Fruit fly (Drosophila melanogaster) whole organism, embryonic: ENCODE measurements around the gene CAH6.

Experiments
- Atf-2 ChIP-seq: fragments of 200-800 bp; sonication (Bioruptor generic); optimal IDR thresholded peaks from 2 replicates; lab custom pipeline; 2016; ENCODE audit warnings: missing biosample characterization, missing genetic modification characterization
- CG10209 ChIP-seq: fragments of 200-800 bp; sonication (Bioruptor generic); optimal IDR thresholded peaks from 3 replicates; lab custom pipeline; 2017; ENCODE audit warnings: missing biosample characterization, mild to moderate bottlenecking, missing genetic modification characterization, missing genetic modification reagents
- CG15269 ChIP-seq: fragments of 200-800 bp; sonication (Bioruptor generic); optimal IDR thresholded peaks from 2 replicates; lab custom pipeline; 2018; ENCODE audit warnings: missing biosample characterization, mild to moderate bottlenecking, missing genetic modification characterization, moderate library complexity
- CG15514 ChIP-seq: fragments of 200-800 bp; sonication (Bioruptor generic); optimal IDR thresholded peaks from 3 replicates; lab custom pipeline; 2017; ENCODE audit warnings: missing biosample characterization, missing genetic modification characterization, mild to moderate bottlenecking, moderate library complexity, missing genetic modification reagents
- CG1603 ChIP-seq: fragments of 200-800 bp; sonication (Bioruptor generic); optimal IDR thresholded peaks from 2 replicates; lab custom pipeline; 2019; ENCODE audit warnings: missing biosample characterization, mild to moderate bottlenecking, missing genetic modification characterization, moderate library complexity
- CG17359 ChIP-seq: fragments of 200-800 bp; sonication (Bioruptor generic); optimal IDR thresholded peaks from 3 replicates; lab custom pipeline; 2018; ENCODE audit warnings: missing biosample characterization, mild to moderate bottlenecking, missing genetic modification characterization, moderate library complexity
- CG2678 ChIP-seq: fragments of 200-800 bp; sonication (Bioruptor generic); optimal IDR thresholded peaks from 3 replicates; lab custom pipeline; 2019; ENCODE audit warnings: missing biosample characterization, mild to moderate bottlenecking, missing genetic modification characterization, moderate library complexity
- CG2712 ChIP-seq: fragments of 200-800 bp; optimal IDR thresholded peaks from 3 replicates; lab custom pipeline; 2019; ENCODE audit warnings: missing biosample characterization, mild to moderate bottlenecking, missing genetic modification characterization, moderate library complexity
- CG4424 ChIP-seq: fragments of 200-800 bp; sonication (Bioruptor generic); optimal IDR thresholded peaks from 3 replicates; lab custom pipeline; 2016; ENCODE audit warnings: missing biosample characterization, missing genetic modification characterization
- CG4820 ChIP-seq: fragments of 200-800 bp; sonication (Bioruptor generic); optimal IDR thresholded peaks from 3 replicates; lab custom pipeline; 2016; ENCODE audit warnings: missing biosample characterization, missing genetic modification characterization
- CG6683 ChIP-seq: fragments of 200-800 bp; sonication (Bioruptor generic); optimal IDR thresholded peaks from 2 replicates; lab custom pipeline; 2017; ENCODE audit warnings: missing biosample characterization, mild to moderate bottlenecking, missing genetic modification characterization, missing genetic modification reagents
- CG7928 ChIP-seq: fragments of 200-800 bp; sonication (Bioruptor generic); optimal IDR thresholded peaks from 2 replicates; lab custom pipeline; 2017; ENCODE audit warnings: missing biosample characterization, mild to moderate bottlenecking, missing genetic modification characterization
- CG8478 ChIP-seq: fragments of >200 bp; optimal IDR thresholded peaks from 2 replicates; lab custom pipeline; 2018
- CG9215 ChIP-seq: fragments of 200-800 bp; sonication (Bioruptor generic); IDR thresholded peaks from 2 replicates; pipeline ENCODE4 v1.3.6; 2022; ENCODE audit warnings: missing biosample characterization, missing genetic modification characterization
- CHES-1-like ChIP-seq: fragments of 200-800 bp; sonication (Bioruptor generic); optimal IDR thresholded peaks from 2 replicates; lab custom pipeline; 2016; ENCODE audit warnings: missing biosample characterization, missing genetic modification characterization
- CoRest ChIP-seq: fragments of 200-800 bp; sonication (Bioruptor generic); optimal IDR thresholded peaks from 3 replicates; lab custom pipeline; 2018; ENCODE audit warnings: missing biosample characterization, mild to moderate bottlenecking, missing genetic modification characterization, moderate library complexity
- D19A ChIP-seq: fragments of 200-800 bp; optimal IDR thresholded peaks from 3 replicates; lab custom pipeline; 2019; ENCODE audit warnings: missing biosample characterization, mild to moderate bottlenecking, missing genetic modification characterization, moderate library complexity
- Dek ChIP-seq: fragments of 200-800 bp; sonication (Bioruptor generic); optimal IDR thresholded peaks from 3 replicates; lab custom pipeline; 2019; ENCODE audit warnings: missing biosample characterization, mild to moderate bottlenecking, missing genetic modification characterization, moderate library complexity
- Dll ChIP-seq: fragments of 200-800 bp; sonication (Bioruptor generic); IDR thresholded peaks from 4 replicates; pipeline ENCODE4 v1.3.6; 2022; ENCODE audit warnings: missing biosample characterization, missing genetic modification characterization; ENCODE audit not compliant: partially characterized antibody
- Fer2 ChIP-seq: fragments of 200-800 bp; sonication (Bioruptor generic); optimal IDR thresholded peaks from 2 replicates; lab custom pipeline; 2018; ENCODE audit warnings: missing biosample characterization, mild to moderate bottlenecking, missing genetic modification characterization, moderate library complexity
- Fer3 ChIP-seq: fragments of 200-800 bp; sonication (Bioruptor generic); optimal IDR thresholded peaks from 2 replicates; lab custom pipeline; 2018; ENCODE audit warnings: missing biosample characterization, mild to moderate bottlenecking, missing genetic modification characterization, moderate library complexity
- HLH3B ChIP-seq: fragments of 200-800 bp; sonication (Bioruptor generic); IDR thresholded peaks from 2 replicates; pipeline ENCODE4 v1.3.6; 2022; ENCODE audit warnings: missing biosample characterization, missing genetic modification characterization
- HLH4C ChIP-seq: fragments of 200-800 bp; sonication (Bioruptor generic); IDR thresholded peaks from 3 replicates; pipeline ENCODE4 v1.3.6; 2022; ENCODE audit warnings: missing biosample characterization, missing genetic modification characterization; ENCODE audit not compliant: partially characterized antibody
- Mad ChIP-seq: fragments of 200-800 bp; sonication (Bioruptor generic); optimal IDR thresholded peaks from 2 replicates; lab custom pipeline; 2016; ENCODE audit warnings: missing biosample characterization, missing genetic modification characterization
- Med ChIP-seq: fragments of 200-800 bp; sonication (Bioruptor generic); peaks from one replicate; lab custom pipeline; 2016; ENCODE audit warnings: missing biosample characterization, missing genetic modification characterization, mild to moderate bottlenecking, inconsistent platforms, moderate library complexity
- NfI ChIP-seq: fragments of 200-800 bp; sonication (Bioruptor generic); optimal IDR thresholded peaks from 3 replicates; lab custom pipeline; 2018; ENCODE audit warnings: missing biosample characterization, mild to moderate bottlenecking, missing genetic modification characterization, moderate library complexity
- Sox102F ChIP-seq: fragments of 200-800 bp; sonication (Bioruptor generic); optimal IDR thresholded peaks from 2 replicates; lab custom pipeline; 2018; ENCODE audit warnings: missing biosample characterization, mild to moderate bottlenecking, missing genetic modification characterization, moderate library complexity
- Spps ChIP-seq: fragments of 200-800 bp; sonication (Bioruptor generic); optimal IDR thresholded peaks from 2 replicates; lab custom pipeline; 2018; ENCODE audit warnings: missing biosample characterization, mild to moderate bottlenecking, missing genetic modification characterization
- Vsx1 ChIP-seq: fragments of 200-800 bp; sonication (Bioruptor generic); optimal IDR thresholded peaks from 2 replicates; lab custom pipeline; 2017; ENCODE audit warnings: missing biosample characterization, mild to moderate bottlenecking, missing genetic modification characterization, missing genetic modification reagents
- Xrp1 ChIP-seq: fragments of 200-800 bp; sonication (Bioruptor generic); IDR thresholded peaks from 2 replicates; pipeline ENCODE4 v1.3.6; 2022; ENCODE audit warnings: missing biosample characterization, missing genetic modification characterization
- YL-1 ChIP-seq: fragments of 200-800 bp; sonication (Bioruptor generic); optimal IDR thresholded peaks from 3 replicates; lab custom pipeline; 2017; ENCODE audit warnings: missing biosample characterization, mild to moderate bottlenecking, missing genetic modification characterization
- dm ChIP-seq: fragments of 200-800 bp; sonication (Bioruptor generic); optimal IDR thresholded peaks from 3 replicates; lab custom pipeline; 2016; ENCODE audit warnings: missing biosample characterization, missing genetic modification characterization
- dmrt11E ChIP-seq: fragments of 200-800 bp; sonication (Bioruptor generic); optimal IDR thresholded peaks from 3 replicates; lab custom pipeline; 2018; ENCODE audit warnings: missing biosample characterization, mild to moderate bottlenecking, missing genetic modification characterization, moderate library complexity
- fd102C ChIP-seq: fragments of 200-800 bp; sonication (Bioruptor generic); optimal IDR thresholded peaks from 2 replicates; lab custom pipeline; 2018; ENCODE audit warnings: missing biosample characterization, mild to moderate bottlenecking, missing genetic modification characterization, moderate library complexity
- gem ChIP-seq: fragments of 200-800 bp; sonication (Bioruptor generic); optimal IDR thresholded peaks from 2 replicates; lab custom pipeline; 2019; ENCODE audit warnings: missing biosample characterization, mild to moderate bottlenecking, missing genetic modification characterization, moderate library complexity
- grau ChIP-seq: fragments of 200-800 bp; optimal IDR thresholded peaks from 3 replicates; lab custom pipeline; 2019; ENCODE audit warnings: missing biosample characterization, mild to moderate bottlenecking, missing genetic modification characterization, moderate library complexity
- grn ChIP-seq: fragments of 200-800 bp; sonication (Bioruptor generic); optimal IDR thresholded peaks from 3 replicates; lab custom pipeline; 2017; ENCODE audit warnings: missing biosample characterization, missing genetic modification characterization
- hkb ChIP-seq, 2 experiments: fragments of 200-800 bp in 1 of 2; fragments of >200 bp in 1 of 2; sonication (Bioruptor generic) in 1 of 2; IDR thresholded peaks in 1 of 2; optimal IDR thresholded peaks in 1 of 2; 2 replicates each; pipeline versions ENCODE4 v1.3.6 to Lab custom; 2017 to 2022; ENCODE audit warnings: missing biosample characterization in 1 of 2, missing genetic modification characterization in 1 of 2
- kni ChIP-seq: fragments of 200-800 bp; sonication (Bioruptor generic); optimal IDR thresholded peaks from 3 replicates; lab custom pipeline; 2017; ENCODE audit warnings: mild to moderate bottlenecking, missing biosample characterization, missing genetic modification reagents, missing genetic modification characterization
- lab ChIP-seq: fragments of 200-800 bp; sonication (Bioruptor generic); optimal IDR thresholded peaks from 3 replicates; lab custom pipeline; 2017; ENCODE audit warnings: missing biosample characterization, missing genetic modification characterization, mild to moderate bottlenecking, moderate library complexity, missing genetic modification reagents
- otp ChIP-seq: fragments of 200-800 bp; sonication (Bioruptor generic); IDR thresholded peaks from 3 replicates; pipeline ENCODE4, ENCODE4 v1.3.6; 2022; ENCODE audit warnings: missing biosample characterization, missing genetic modification characterization
- phol ChIP-seq: fragments of 200-800 bp; sonication (Bioruptor generic); optimal IDR thresholded peaks from 3 replicates; lab custom pipeline; 2018; ENCODE audit warnings: missing biosample characterization, mild to moderate bottlenecking, missing genetic modification characterization, moderate library complexity
- scrt ChIP-seq: fragments of 200-800 bp; sonication (Bioruptor generic); optimal IDR thresholded peaks from 2 replicates; lab custom pipeline; 2018; ENCODE audit warnings: missing biosample characterization, mild to moderate bottlenecking, missing genetic modification characterization, moderate library complexity
- sens ChIP-seq: fragments of 200-800 bp; sonication (Bioruptor generic); peaks from one replicate; lab custom pipeline; 2016; ENCODE audit warnings: missing biosample characterization, missing genetic modification characterization
- sens-2 ChIP-seq: fragments of 200-800 bp; sonication (Bioruptor generic); IDR thresholded peaks from 2 replicates; pipeline ENCODE4 v1.3.6; 2022; ENCODE audit warnings: missing biosample characterization, missing genetic modification characterization
- shn ChIP-seq: fragments of 200-800 bp; sonication (Bioruptor generic); optimal IDR thresholded peaks from 3 replicates; lab custom pipeline; 2016; ENCODE audit warnings: missing biosample characterization, missing genetic modification characterization
- stc ChIP-seq: fragments of 200-800 bp; sonication (Bioruptor generic); IDR thresholded peaks from 2 replicates; pipeline ENCODE4 v1.3.6; 2022; ENCODE audit warnings: missing biosample characterization, missing genetic modification characterization
- sug ChIP-seq: fragments of 200-800 bp; optimal IDR thresholded peaks from 2 replicates; lab custom pipeline; 2019; ENCODE audit warnings: missing biosample characterization, mild to moderate bottlenecking, missing genetic modification characterization, moderate library complexity
- trh ChIP-seq: fragments of 200-800 bp; sonication (Bioruptor generic); optimal IDR thresholded peaks from 2 replicates; lab custom pipeline; 2016; ENCODE audit warnings: missing biosample characterization, missing genetic modification characterization
- wek ChIP-seq: fragments of 200-800 bp; sonication (Bioruptor generic); optimal IDR thresholded peaks from 3 replicates; lab custom pipeline; 2018; ENCODE audit warnings: missing biosample characterization, mild to moderate bottlenecking, missing genetic modification characterization, moderate library complexity

Gene CAH6

DNA sequence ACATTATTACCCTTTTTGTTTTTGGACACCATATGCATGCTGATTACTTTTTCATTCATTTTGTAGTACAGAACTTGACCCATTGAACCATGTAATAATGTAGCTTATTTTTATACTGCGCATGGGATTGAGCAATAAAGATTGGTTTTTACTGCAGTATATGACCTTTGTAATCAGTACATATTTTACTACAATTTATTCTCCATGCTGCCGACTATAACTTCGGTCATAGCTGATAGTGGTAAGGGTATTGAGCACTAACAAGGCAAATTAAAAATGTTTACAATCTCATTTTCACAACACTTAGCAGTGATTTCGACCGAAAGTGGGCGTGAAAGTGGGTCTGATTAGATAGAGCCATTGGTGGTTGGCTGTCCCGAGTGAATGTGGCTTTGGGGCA, 49.1 kb downstream of the CAH6 start:
- TF ChIP-seq NfI, result peak; percentile 2
- TF ChIP-seq CG15269 (tag; lab: Kevin White, UChicago), result peak; percentile 4
- peak; percentile 1 for TF ChIP-seq CG10209
- no peak for TF ChIP-seq fd102C
- TF ChIP-seq Spps (tag; lab: Kevin White, UChicago), result no peak
- no peak for TF ChIP-seq dmrt11E (tag; lab: Kevin White, UChicago)
- TF ChIP-seq Atf-2, result no peak
- TF ChIP-seq Dek (tag; lab: Kevin White, UChicago), result no peak
- TF ChIP-seq Mad (GFP tag; lab: Kevin White, UChicago), result no peak
- peak; percentile 85 for TF ChIP-seq D19A (tag; lab: Kevin White, UChicago)
- no peak for TF ChIP-seq scrt (GFP tag; lab: Kevin White, UChicago)
- TF ChIP-seq Fer2 (tag; lab: Kevin White, UChicago), result no peak
- TF ChIP-seq kni, result no peak
- peak; percentile 18 for TF ChIP-seq CG2712 (tag; lab: Kevin White, UChicago)
- TF ChIP-seq Xrp1 (GFP tag; lab: Robert Waterston, UW), result no peak
- TF ChIP-seq Fer3 (tag; lab: Kevin White, UChicago), result no peak
- TF ChIP-seq Med (GFP tag; lab: Kevin White, UChicago), result peak; percentile 53
- TF ChIP-seq stc (GFP tag; lab: Robert Waterston, UW), result no peak
- TF ChIP-seq Dll, result no peak
- TF ChIP-seq CG9215 (GFP tag; lab: Robert Waterston, UW), result no peak
- TF ChIP-seq grau (tag; lab: Kevin White, UChicago), result peak; percentile 15
- no peak for TF ChIP-seq dm
- no peak for TF ChIP-seq CG4820 (GFP tag; lab: Kevin White, UChicago)
- TF ChIP-seq grn (GFP tag; lab: Kevin White, UChicago), result peak; percentile 3
- TF ChIP-seq CG4424 (GFP tag; lab: Kevin White, UChicago), result peak; percentile 8
- peak; percentile 34 for TF ChIP-seq sug (tag; lab: Kevin White, UChicago)
- no peak for TF ChIP-seq hkb (optimal IDR thresholded peaks at IDR 0.05; lab: Kevin White, UChicago)
- TF ChIP-seq hkb (GFP tag; IDR thresholded peaks at IDR 0.05; lab: Robert Waterston, UW), result no peak
- TF ChIP-seq Vsx1 (GFP tag; lab: Kevin White, UChicago), result peak; percentile 71
- no peak for TF ChIP-seq otp
- TF ChIP-seq sens-2 (GFP tag; lab: Robert Waterston, UW), result 0 out of 2 replicates have a peak, but pooled peaks have one; percentile 46
- TF ChIP-seq HLH4C, result no peak
- peak; percentile 47 for TF ChIP-seq CG2678 (tag; lab: Kevin White, UChicago)
- TF ChIP-seq CG1603, result peak; percentile 40
- TF ChIP-seq shn (GFP tag; lab: Kevin White, UChicago), result no peak
- TF ChIP-seq CG6683 (GFP tag; lab: Kevin White, UChicago), result no peak
- peak; percentile 11 for TF ChIP-seq CG17359 (tag; lab: Kevin White, UChicago)
- no peak for TF ChIP-seq CHES-1-like (GFP tag; lab: Kevin White, UChicago)
- no peak for TF ChIP-seq CG15514 (GFP tag; lab: Kevin White, UChicago)
- peak; percentile 20 for TF ChIP-seq phol (tag; lab: Kevin White, UChicago)
- no peak for TF ChIP-seq CG8478 (lab: Kevin White, UChicago)
- no peak for TF ChIP-seq CG7928 (GFP tag; lab: Kevin White, UChicago)
- TF ChIP-seq sens, result no peak
- peak; percentile 19 for TF ChIP-seq Sox102F (GFP tag; lab: Kevin White, UChicago)
- peak; percentile 51 for TF ChIP-seq gem (tag; lab: Kevin White, UChicago)
- TF ChIP-seq YL-1, result no peak
- no peak for TF ChIP-seq trh (GFP tag; lab: Kevin White, UChicago)
- peak; percentile 39 for TF ChIP-seq lab (GFP tag; lab: Kevin White, UChicago)
- no peak for TF ChIP-seq wek (GFP tag; lab: Kevin White, UChicago)
- TF ChIP-seq HLH3B, result no peak
- TF ChIP-seq CoRest (tag; lab: Kevin White, UChicago), result peak; percentile 13
